ENCODE assay signal across 5 worm cellular contexts in the genomic region with DNA sequence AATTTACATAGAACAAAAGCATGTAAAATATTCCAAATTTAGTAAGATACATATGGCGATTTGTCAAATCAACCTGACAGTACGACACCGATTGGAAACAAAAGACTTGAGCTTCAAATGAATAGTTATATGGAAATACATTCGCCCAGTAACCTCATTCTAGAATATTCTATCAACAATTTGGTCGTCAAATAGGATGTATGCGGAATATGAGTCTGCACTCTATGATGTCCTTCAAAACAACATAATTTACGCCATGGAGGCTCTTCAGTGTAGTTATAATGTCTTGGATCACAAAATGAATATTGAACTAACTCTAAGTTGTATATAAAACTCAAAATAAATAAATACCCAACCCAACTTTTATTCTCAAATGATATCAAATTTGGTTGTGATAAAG.
A peak's percentile ranks its signal among the peaks of the same experiment; 100 is the strongest.
TF ChIP-seq lines count a peak whose summit lies in the region.

No protein-coding gene starts in this region.

TF ChIP-seq in whole organism, L1 larva, 84 proteins besides CTCF, POLR2A, EP300 and RAD21 (continues in another document):
- TF ChIP-seq unc-62 (GFP tag; optimal IDR thresholded peaks at IDR 0.05; lab: Kevin White, UChicago) (no peak), hlh-17 (GFP tag; optimal IDR thresholded peaks at IDR 0.05; lab: Kevin White, UChicago; ENCODE audit: borderline replicate concordance) (no peak), nhr-20 (tag; optimal IDR thresholded peaks at IDR 0.05; lab: Kevin White, UChicago) (peak; percentile 67), mab-9 (GFP tag; IDR thresholded peaks at IDR 0.05; lab: Robert Waterston, UW) (no peak), egl-27 (tag; optimal IDR thresholded peaks at IDR 0.05; lab: Kevin White, UChicago) (no peak), dpl-1 (GFP tag; optimal IDR thresholded peaks at IDR 0.05; lab: Kevin White, UChicago) (peak in 2 of 3 experiments; percentile 28 to 36), lin-14 (GFP tag; optimal IDR thresholded peaks at IDR 0.05; lab: Kevin White, UChicago) (peak; percentile 51), zag-1 (tag; optimal IDR thresholded peaks at IDR 0.05; lab: Kevin White, UChicago) (no peak), dsc-1 (tag; optimal IDR thresholded peaks at IDR 0.05; lab: Kevin White, UChicago) (peak; percentile 38), lsy-2 (tag; optimal IDR thresholded peaks at IDR 0.05; lab: Kevin White, UChicago) (peak; percentile 59 to 69), aha-1 (tag; optimal IDR thresholded peaks at IDR 0.05; lab: Kevin White, UChicago) (no peak), lin-13 (GFP tag; optimal IDR thresholded peaks at IDR 0.05; lab: Kevin White, UChicago) (peak; percentile 60), ama-1 (optimal IDR thresholded peaks at IDR 0.05; lab: Kevin White, UChicago) (no peak), unc-30 (tag; optimal IDR thresholded peaks at IDR 0.05; lab: Kevin White, UChicago) (no peak), grh-1 (GFP tag; IDR thresholded peaks at IDR 0.05; lab: Robert Waterston, UW) (no peak), skn-1 (tag; optimal IDR thresholded peaks at IDR 0.05; lab: Kevin White, UChicago) (no peak), ces-1 (GFP tag; optimal IDR thresholded peaks at IDR 0.05; lab: Kevin White, UChicago) (no peak), pqm-1 (tag; optimal IDR thresholded peaks at IDR 0.05; lab: Kevin White, UChicago) (no peak)

TF ChIP-seq in whole organism, L3 larva, 47 proteins besides CTCF, POLR2A, EP300 and RAD21:
- TF ChIP-seq lin-15B (tag; optimal IDR thresholded peaks at IDR 0.05; lab: Kevin White, UChicago) = peak; percentile 31
- TF ChIP-seq skn-1 (tag; optimal IDR thresholded peaks at IDR 0.05; lab: Kevin White, UChicago) = peak; percentile 31
- TF ChIP-seq elt-2 (tag; optimal IDR thresholded peaks at IDR 0.05; lab: Kevin White, UChicago) = peak; percentile 0
- TF ChIP-seq ceh-82 (tag; optimal IDR thresholded peaks at IDR 0.05; lab: Kevin White, UChicago) = no peak
- peak; percentile 5 for TF ChIP-seq snpc-4 (tag; optimal IDR thresholded peaks at IDR 0.05; lab: Kevin White, UChicago)
- TF ChIP-seq nhr-237 (tag; optimal IDR thresholded peaks at IDR 0.05; lab: Kevin White, UChicago) = no peak
TF ChIP-seq in whole organism, L3 larva: peak in this region for 4.

TF ChIP-seq in whole organism, early embryonic, 17 proteins besides CTCF, POLR2A, EP300 and RAD21:
- TF ChIP-seq tbx-37 (GFP tag; conservative IDR thresholded peaks at IDR 0.05; lab: Robert Waterston, UW) = 0 out of 2 replicates have a peak, but pooled peaks have one; percentile 10
- TF ChIP-seq scrt-1 (GFP tag; IDR thresholded peaks at IDR 0.05; lab: Robert Waterston, UW) = no peak

TF ChIP-seq in whole organism, midembryonic, 9 proteins besides CTCF, POLR2A, EP300 and RAD21:
- TF ChIP-seq T22C8.4 (GFP tag; IDR thresholded peaks at IDR 0.05; lab: Robert Waterston, UW) (0 out of 2 replicates have a peak, but pooled peaks have one; percentile 11), med-1 (GFP tag; optimal IDR thresholded peaks at IDR 0.05; lab: Kevin White, UChicago; ENCODE audit: insufficient read depth) (no peak), tab-1 (GFP tag; IDR thresholded peaks at IDR 0.05; lab: Robert Waterston, UW) (no peak), ztf-29 (GFP tag; IDR thresholded peaks at IDR 0.05; lab: Robert Waterston, UW) (no peak), flt-1 (GFP tag; IDR thresholded peaks at IDR 0.05; lab: Robert Waterston, UW) (no peak), ref-1 (GFP tag; conservative IDR thresholded peaks at IDR 0.05; lab: Robert Waterston, UW) (no peak), klf-2 (GFP tag; conservative IDR thresholded peaks at IDR 0.05; lab: Robert Waterston, UW) (no peak), ztf-23 (GFP tag; IDR thresholded peaks at IDR 0.05; lab: Robert Waterston, UW) (no peak)

TF ChIP-seq in whole organism, young adult, 124 proteins besides CTCF, POLR2A, EP300 and RAD21:
- TF ChIP-seq nhr-120 (GFP tag; IDR thresholded peaks at IDR 0.05; lab: Robert Waterston, UW) (no peak), ets-4 (GFP tag; optimal IDR thresholded peaks at IDR 0.05; lab: Kevin White, UChicago) (peak; percentile 29), hsf-1 (GFP tag; IDR thresholded peaks at IDR 0.05; lab: Robert Waterston, UW) (peak; percentile 13; the same call in 1 of the 2 replicates), nfyb-1 (GFP tag; IDR thresholded peaks at IDR 0.05; lab: Robert Waterston, UW) (peak; percentile 74), Y79H2A.3 (GFP tag; conservative IDR thresholded peaks at IDR 0.05; lab: Robert Waterston, UW) (no peak), aptf-2 (GFP tag; conservative IDR thresholded peaks at IDR 0.05; lab: Robert Waterston, UW) (no peak), hmg-1.2 (GFP tag; IDR thresholded peaks at IDR 0.05; lab: Robert Waterston, UW) (0 out of 2 replicates have a peak, but pooled peaks have one; percentile 5), ceh-100 (GFP tag; IDR thresholded peaks at IDR 0.05; lab: Robert Waterston, UW) (no peak), madf-3 (GFP tag; IDR thresholded peaks at IDR 0.05; lab: Robert Waterston, UW) (0 out of 2 replicates have a peak, but pooled peaks have one; percentile 6), die-1 (tag; optimal IDR thresholded peaks at IDR 0.05; lab: Kevin White, UChicago) (no peak), sptf-2 (GFP tag; optimal IDR thresholded peaks at IDR 0.05; lab: Kevin White, UChicago) (no peak), ceh-27 (GFP tag; optimal IDR thresholded peaks at IDR 0.05; lab: Kevin White, UChicago) (peak; percentile 17)
